Worm (Caenorhabditis elegans) whole organism, L1 larva: ENCODE data around the gene Y42H9AR.2.

Experiments
- C34B4.2 ChIP-seq: sonication (generic microtip); optimal IDR thresholded peaks from 2 replicates; lab custom pipeline; 2017; ENCODE audit warnings: mild to moderate bottlenecking, missing genetic modification characterization, missing compliant biosample characterization
- blmp-1 ChIP-seq: fragments of 150-350 bp; optimal IDR thresholded peaks from 2 replicates; lab custom pipeline; 2014; ENCODE audit warnings: missing biosample characterization, missing genetic modification characterization
- ceh-8 ChIP-seq: fragments of 200-800 bp; sonication (Bioruptor generic); optimal IDR thresholded peaks from 2 replicates; lab custom pipeline; 2018; ENCODE audit warnings: mild to moderate bottlenecking, missing genetic modification characterization, moderate library complexity, missing compliant biosample characterization
- ceh-82 ChIP-seq, 3 experiments: fragments of 150-350 bp in 1 of 3; sonication (generic microtip) in 2 of 3; optimal IDR thresholded peaks; 2 replicates each; lab custom pipeline; 2014 to 2017; ENCODE audit warnings: missing biosample characterization in 3 of 3, missing genetic modification characterization in 3 of 3
- ceh-90 ChIP-seq: sonication (generic microtip); optimal IDR thresholded peaks from 2 replicates; lab custom pipeline; 2016; ENCODE audit warnings: missing genetic modification characterization, missing compliant biosample characterization
- ces-1 ChIP-seq: fragments of 150-350 bp; optimal IDR thresholded peaks from 2 replicates; lab custom pipeline; 2014; ENCODE audit warnings: missing biosample characterization, missing genetic modification reagents, missing genetic modification characterization
- dsc-1 ChIP-seq: sonication (generic microtip); optimal IDR thresholded peaks from 2 replicates; lab custom pipeline; 2016; ENCODE audit warnings: mild to moderate bottlenecking, missing genetic modification characterization, missing compliant biosample characterization
- efl-1 ChIP-seq, 4 experiments: fragments of 150-350 bp; optimal IDR thresholded peaks in 3 of 4; peaks in 1 of 4; 1 replicate in 1 of 4; 2 replicates in 3 of 4; lab custom pipeline; 2014; ENCODE audit warnings: missing biosample characterization in 2 of 4, missing genetic modification characterization in 2 of 4, missing genetic modification reagents in 2 of 4
- efl-3 ChIP-seq: fragments of 200-800 bp; sonication (Bioruptor generic); optimal IDR thresholded peaks from 2 replicates; lab custom pipeline; 2018; ENCODE audit warnings: mild to moderate bottlenecking, missing genetic modification characterization, missing compliant biosample characterization
- egl-27 ChIP-seq, 2 experiments: fragments of 150-350 bp in 1 of 2; sonication (generic microtip); optimal IDR thresholded peaks; 3 replicates each; lab custom pipeline; 2017 to 2018; ENCODE audit warnings: missing biosample characterization in 2 of 2, missing genetic modification characterization in 2 of 2, missing genetic modification reagents in 2 of 2
- fkh-10 ChIP-seq: sonication (generic microtip); optimal IDR thresholded peaks from 2 replicates; lab custom pipeline; 2017; ENCODE audit warnings: missing biosample characterization, missing genetic modification reagents, missing genetic modification characterization
- fkh-4 ChIP-seq: sonication (generic microtip); optimal IDR thresholded peaks from 2 replicates; lab custom pipeline; 2016; ENCODE audit warnings: missing compliant biosample characterization, missing genetic modification characterization, borderline replicate concordance
- fkh-8 ChIP-seq: sonication (generic microtip); optimal IDR thresholded peaks from 2 replicates; lab custom pipeline; 2016; ENCODE audit warnings: mild to moderate bottlenecking, missing genetic modification characterization, missing compliant biosample characterization
- fos-1 ChIP-seq: fragments of 150-350 bp; optimal IDR thresholded peaks from 2 replicates; lab custom pipeline; 2014; ENCODE audit warnings: missing biosample characterization, missing genetic modification characterization
- hlh-17 ChIP-seq: fragments of 200-800 bp; sonication (Bioruptor generic); optimal IDR thresholded peaks from 2 replicates; lab custom pipeline; 2018; ENCODE audit warnings: missing genetic modification characterization, mild to moderate bottlenecking, missing compliant biosample characterization, moderate library complexity, borderline replicate concordance
- hlh-4 ChIP-seq: sonication (generic microtip); optimal IDR thresholded peaks from 2 replicates; lab custom pipeline; 2016; ENCODE audit warnings: mild to moderate bottlenecking, missing genetic modification characterization, missing compliant biosample characterization
- jun-1 ChIP-seq: fragments of 150-350 bp; optimal IDR thresholded peaks from 2 replicates; lab custom pipeline; 2014; ENCODE audit warnings: missing biosample characterization, missing genetic modification reagents, missing genetic modification characterization
- lin-13 ChIP-seq: fragments of 150-350 bp; optimal IDR thresholded peaks from 2 replicates; lab custom pipeline; 2014; ENCODE audit warnings: missing biosample characterization, missing genetic modification reagents, missing genetic modification characterization
- lin-14 ChIP-seq: fragments of 200-800 bp; sonication (Bioruptor generic); optimal IDR thresholded peaks from 2 replicates; lab custom pipeline; 2018; ENCODE audit warnings: mild to moderate bottlenecking, missing genetic modification characterization, moderate library complexity, missing compliant biosample characterization
- lsy-2 ChIP-seq, 2 experiments: fragments of 150-350 bp; optimal IDR thresholded peaks; 2 replicates each; lab custom pipeline; 2014; ENCODE audit warnings: missing biosample characterization in 2 of 2, missing genetic modification characterization in 2 of 2
- mab-9 ChIP-seq: fragments of 200-800 bp; sonication (Bioruptor generic); IDR thresholded peaks from 2 replicates; pipeline ENCODE4 v1.3.6; 2022; ENCODE audit warnings: missing genetic modification reagents, missing genetic modification characterization, missing compliant biosample characterization
- mef-2 ChIP-seq: fragments of 150-350 bp; optimal IDR thresholded peaks from 2 replicates; lab custom pipeline; 2014; ENCODE audit warnings: missing biosample characterization, missing genetic modification characterization
- mep-1 ChIP-seq: fragments of 150-350 bp; optimal IDR thresholded peaks from 2 replicates; lab custom pipeline; 2014; ENCODE audit warnings: missing biosample characterization, missing genetic modification characterization
- nhr-11 ChIP-seq: fragments of 150-350 bp; optimal IDR thresholded peaks from 2 replicates; lab custom pipeline; 2014; ENCODE audit warnings: missing biosample characterization, missing genetic modification characterization
- nhr-20 ChIP-seq: sonication (generic microtip); optimal IDR thresholded peaks from 2 replicates; lab custom pipeline; 2016; ENCODE audit warnings: mild to moderate bottlenecking, missing genetic modification characterization, missing compliant biosample characterization
- nhr-28 ChIP-seq: fragments of 150-350 bp; optimal IDR thresholded peaks from 2 replicates; lab custom pipeline; 2014; ENCODE audit warnings: missing biosample characterization, missing genetic modification characterization
- nhr-47 ChIP-seq: sonication (generic microtip); optimal IDR thresholded peaks from 2 replicates; lab custom pipeline; 2016; ENCODE audit warnings: mild to moderate bottlenecking, missing genetic modification characterization, moderate library complexity, missing compliant biosample characterization
- nhr-71 ChIP-seq: sonication (generic microtip); optimal IDR thresholded peaks from 2 replicates; lab custom pipeline; 2016; ENCODE audit warnings: mild to moderate bottlenecking, missing genetic modification characterization, moderate library complexity, missing compliant biosample characterization
- nhr-77 ChIP-seq: fragments of 150-350 bp; optimal IDR thresholded peaks from 2 replicates; lab custom pipeline; 2014; ENCODE audit warnings: missing biosample characterization, missing genetic modification characterization
- pax-3 ChIP-seq: fragments of 200-800 bp; sonication (Bioruptor generic); optimal IDR thresholded peaks from 2 replicates; lab custom pipeline; 2018; ENCODE audit warnings: mild to moderate bottlenecking, missing genetic modification characterization, moderate library complexity, missing compliant biosample characterization
- pqm-1 ChIP-seq: sonication (generic microtip); optimal IDR thresholded peaks from 3 replicates; lab custom pipeline; 2017; ENCODE audit warnings: missing biosample characterization, missing genetic modification characterization
- skn-1 ChIP-seq: fragments of 150-350 bp; optimal IDR thresholded peaks from 2 replicates; lab custom pipeline; 2014; ENCODE audit warnings: missing biosample characterization, missing genetic modification characterization
- snpc-4 ChIP-seq: fragments of 150-350 bp; optimal IDR thresholded peaks from 2 replicates; lab custom pipeline; 2014; ENCODE audit warnings: missing biosample characterization, missing genetic modification characterization
- snu-23 ChIP-seq: sonication (generic microtip); optimal IDR thresholded peaks from 2 replicates; lab custom pipeline; 2016; ENCODE audit warnings: missing genetic modification characterization, missing compliant biosample characterization
- sox-4 ChIP-seq: sonication (generic microtip); optimal IDR thresholded peaks from 2 replicates; lab custom pipeline; 2016; ENCODE audit warnings: missing genetic modification characterization, missing compliant biosample characterization
- sptf-1 ChIP-seq: fragments of 150-350 bp; optimal IDR thresholded peaks from 2 replicates; lab custom pipeline; 2014; ENCODE audit warnings: missing biosample characterization, missing genetic modification characterization
- tbx-2 ChIP-seq: sonication (generic microtip); optimal IDR thresholded peaks from 2 replicates; lab custom pipeline; 2016; ENCODE audit warnings: missing genetic modification characterization, missing compliant biosample characterization
- tlp-1 ChIP-seq: fragments of 150-350 bp; optimal IDR thresholded peaks from 2 replicates; lab custom pipeline; 2014; ENCODE audit warnings: missing biosample characterization, missing genetic modification characterization
- unc-130 ChIP-seq: fragments of 150-350 bp; optimal IDR thresholded peaks from 2 replicates; lab custom pipeline; 2017; ENCODE audit warnings: missing biosample characterization, missing genetic modification characterization, inconsistent platforms
- unc-30 ChIP-seq: sonication (generic microtip); optimal IDR thresholded peaks from 2 replicates; lab custom pipeline; 2017; ENCODE audit warnings: missing biosample characterization, missing genetic modification characterization
- unc-62 ChIP-seq: fragments of 150-350 bp; optimal IDR thresholded peaks from 2 replicates; lab custom pipeline; 2014; ENCODE audit warnings: missing biosample characterization, missing genetic modification reagents, missing genetic modification characterization
- unc-86 ChIP-seq: sonication (generic microtip); optimal IDR thresholded peaks from 2 replicates; lab custom pipeline; 2016; ENCODE audit warnings: missing genetic modification characterization, missing compliant biosample characterization
- unc-98 ChIP-seq: fragments of 200-800 bp; sonication (Bioruptor generic); IDR thresholded peaks from 2 replicates; pipeline ENCODE4 v1.3.6; 2022; ENCODE audit warnings: missing genetic modification characterization, missing compliant biosample characterization
- ztf-4 ChIP-seq: fragments of 150-350 bp; optimal IDR thresholded peaks from 2 replicates; lab custom pipeline; 2014; ENCODE audit warnings: missing biosample characterization, missing genetic modification characterization

Y42H9AR.2 gene

ce11 chrIV:8138984-8139383, 39.3 kb downstream of the Y42H9AR.2 start, which contains the start of gene pmk-3:
pmk-3 (plus strand) TSS chrIV:8139219.
- TF ChIP-seq efl-3 (GFP tag; lab: Kevin White, UChicago) (no peak), nhr-28 (tag; lab: Kevin White, UChicago) (no peak), C34B4.2 (tag; lab: Kevin White, UChicago) (no peak), snu-23 (GFP tag; lab: Kevin White, UChicago) (no peak), blmp-1 (tag; lab: Kevin White, UChicago) (peak; percentile 2)

ce11 chrIV:8142735-8143550, 43.2 kb downstream of the Y42H9AR.2 start, which contains the start of gene pmk-2:
pmk-2 (plus strand) TSS chrIV:8143500.
- TF ChIP-seq fos-1 (tag; lab: Kevin White, UChicago) (peak; percentile 28), ceh-90 (tag; lab: Kevin White, UChicago) (no peak), sptf-1 (no peak), hlh-4 (tag; lab: Kevin White, UChicago) (peak; percentile 22), dsc-1 (tag; lab: Kevin White, UChicago) (peak; percentile 98), lin-14 (peak; percentile 76), nhr-11 (tag; lab: Kevin White, UChicago) (peak; percentile 38), nhr-20 (tag; lab: Kevin White, UChicago) (peak; percentile 10), sox-4 (peak; percentile 47), nhr-71 (tag; lab: Kevin White, UChicago) (peak; percentile 68), fkh-4 (tag; lab: Kevin White, UChicago) (peak; percentile 41), ceh-8 (GFP tag; lab: Kevin White, UChicago) (peak; percentile 43), lsy-2 (tag; optimal IDR thresholded peaks at IDR 0.05; lab: Kevin White, UChicago) (peak; percentile 34 to 37), nhr-47 (tag; lab: Kevin White, UChicago) (peak; percentile 52), fkh-8 (tag; lab: Kevin White, UChicago) (peak; percentile 79), efl-1 (optimal IDR thresholded peaks at IDR 0.05; lab: Kevin White, UChicago) (peak; percentile 21 to 24), efl-1 (GFP tag; optimal IDR thresholded peaks at IDR 0.05 in 1 of 2; lab: Kevin White, UChicago) (no peak), tbx-2 (tag; lab: Kevin White, UChicago) (no peak), pax-3 (tag; lab: Kevin White, UChicago) (peak; percentile 70), unc-62 (GFP tag; lab: Kevin White, UChicago) (no peak), ceh-82 (tag; optimal IDR thresholded peaks at IDR 0.05; lab: Kevin White, UChicago) (peak in 1 of 3 experiments; percentile 5), mef-2 (tag; lab: Kevin White, UChicago) (no peak)
- TF ChIP-seq, all 84 proteins: peak for 16

- TF ChIP-seq dsc-1 (tag; lab: Kevin White, UChicago) (peak; percentile 65), egl-27 (tag; optimal IDR thresholded peaks at IDR 0.05; lab: Kevin White, UChicago) (no peak)
These were observed 44.6 kb downstream of the Y42H9AR.2 start for ce11 chrIV:8144341-8144740.

- TF ChIP-seq nhr-77 (tag; lab: Kevin White, UChicago) (no peak), ces-1 (GFP tag; lab: Kevin White, UChicago) (no peak), hlh-4 (tag; lab: Kevin White, UChicago) (no peak), ztf-4 (tag; lab: Kevin White, UChicago) (no peak), pax-3 (tag; lab: Kevin White, UChicago) (no peak), mab-9 (GFP tag; lab: Robert Waterston, UW) (no peak), jun-1 (tag; lab: Kevin White, UChicago) (no peak), sox-4 (no peak), ceh-82 (tag; optimal IDR thresholded peaks at IDR 0.05; lab: Kevin White, UChicago) (no peak), tlp-1 (tag; lab: Kevin White, UChicago) (no peak), skn-1 (tag; lab: Kevin White, UChicago) (peak; percentile 40), snpc-4 (tag; lab: Kevin White, UChicago) (no peak), mef-2 (tag; lab: Kevin White, UChicago) (no peak), C34B4.2 (tag; lab: Kevin White, UChicago) (no peak), unc-86 (tag; lab: Kevin White, UChicago) (no peak), lin-14 (peak; percentile 86), lin-13 (GFP tag; lab: Kevin White, UChicago) (no peak), pqm-1 (tag; lab: Kevin White, UChicago) (no peak), fkh-10 (GFP tag; lab: Kevin White, UChicago) (no peak), mep-1 (tag; lab: Kevin White, UChicago) (peak; percentile 34), nhr-20 (tag; lab: Kevin White, UChicago) (peak; percentile 75), unc-30 (tag; lab: Kevin White, UChicago) (no peak), hlh-17 (GFP tag; lab: Kevin White, UChicago) (no peak), unc-130 (tag; lab: Kevin White, UChicago) (no peak), nhr-47 (tag; lab: Kevin White, UChicago) (peak; percentile 23), unc-98 (no peak)
These were observed 46.6 kb downstream of the Y42H9AR.2 start for ce11 chrIV:8146283-8146682.
